Worm (Caenorhabditis elegans): ENCODE results near the gene cebp-1.
A peak's percentile ranks its signal among the peaks of the same experiment; 100 is the strongest.

The cebp-1 gene

DNA sequence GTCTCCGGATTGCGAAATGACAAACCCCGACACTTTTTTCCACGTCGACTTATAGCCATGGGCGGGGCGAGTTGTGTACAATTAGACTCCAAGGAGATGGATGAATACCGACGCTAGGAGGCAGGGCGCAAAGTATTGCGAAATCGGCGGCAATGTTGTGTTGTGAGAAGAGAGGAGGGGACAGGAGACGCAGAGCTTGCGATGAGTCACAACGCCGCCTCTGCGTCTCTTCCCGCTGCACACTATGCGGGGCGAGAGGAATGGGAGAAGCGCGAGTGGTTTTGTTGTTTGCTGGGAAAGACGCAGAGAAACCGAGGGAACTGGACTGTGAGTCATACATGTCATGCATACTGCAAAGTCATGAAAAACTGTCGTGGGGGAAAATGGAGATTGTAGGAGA is 717 bp upstream of the cebp-1 start (continued):
- no peak for TF ChIP-seq ceh-79 (tag; optimal IDR thresholded peaks at IDR 0.05)
- no peak for TF ChIP-seq efl-1 (GFP tag; optimal IDR thresholded peaks at IDR 0.05)
- TF ChIP-seq hrde-1 (tag; optimal IDR thresholded peaks at IDR 0.05; ENCODE audit: borderline replicate concordance), result no peak
- no peak for TF ChIP-seq fkh-3 (tag; optimal IDR thresholded peaks at IDR 0.05)
- TF ChIP-seq ceh-27 (GFP tag; optimal IDR thresholded peaks at IDR 0.05), result peak; percentile 87
- TF ChIP-seq lag-1 (GFP tag; IDR thresholded peaks at IDR 0.05), result no peak
- TF ChIP-seq B0035.1 (tag; optimal IDR thresholded peaks at IDR 0.05), result peak; percentile 3
- peak; percentile 26 for TF ChIP-seq F10E7.11 (tag; optimal IDR thresholded peaks at IDR 0.05)
- TF ChIP-seq hlh-26 (GFP tag; conservative IDR thresholded peaks at IDR 0.05), result no peak
- TF ChIP-seq let-526 (GFP tag; IDR thresholded peaks at IDR 0.05), result peak; percentile 81
- no peak for TF ChIP-seq dpl-1 (GFP tag; optimal IDR thresholded peaks at IDR 0.05)
- TF ChIP-seq F37B4.10 (GFP tag; IDR thresholded peaks at IDR 0.05), result 0 out of 2 replicates have a peak, but pooled peaks have one; percentile 48
- TF ChIP-seq C17E4.6 (GFP tag; IDR thresholded peaks at IDR 0.05), result no peak
- peak; percentile 50 for TF ChIP-seq lir-1 (GFP tag; conservative IDR thresholded peaks at IDR 0.05)
- TF ChIP-seq F22D6.2 (tag; optimal IDR thresholded peaks at IDR 0.05), result peak; percentile 42
- TF ChIP-seq Y95B8A.8 (GFP tag; IDR thresholded peaks at IDR 0.05), result peak; percentile 81; the same call in 1 of the 2 replicates
- peak; percentile 93 for TF ChIP-seq K12H6.12 (tag; optimal IDR thresholded peaks at IDR 0.05)
- peak; percentile 86 for TF ChIP-seq atf-7 (tag; optimal IDR thresholded peaks at IDR 0.05)
- peak; percentile 91 for TF ChIP-seq ets-4 (GFP tag; optimal IDR thresholded peaks at IDR 0.05)
- TF ChIP-seq sea-2 (GFP tag; IDR thresholded peaks at IDR 0.05), result no peak
- peak; percentile 25; the same call in 1 of the 2 replicates for TF ChIP-seq rcor-1 (GFP tag; IDR thresholded peaks at IDR 0.05)
- TF ChIP-seq B0336.3 (GFP tag; IDR thresholded peaks at IDR 0.05), result peak; percentile 94
- TF ChIP-seq C06A6.2 (GFP tag; conservative IDR thresholded peaks at IDR 0.05), result peak; percentile 81
- peak; percentile 30 for TF ChIP-seq nhr-27 (tag; optimal IDR thresholded peaks at IDR 0.05)
- peak; percentile 92 for TF ChIP-seq ztf-26 (tag; optimal IDR thresholded peaks at IDR 0.05)
- TF ChIP-seq die-1 (tag; optimal IDR thresholded peaks at IDR 0.05), result peak; percentile 61
- no peak for TF ChIP-seq unc-130 (GFP tag; optimal IDR thresholded peaks at IDR 0.05)
- TF ChIP-seq ceh-40 (GFP tag; IDR thresholded peaks at IDR 0.05), result no peak
- no peak for TF ChIP-seq attf-6 (GFP tag; IDR thresholded peaks at IDR 0.05)
- no peak for TF ChIP-seq T26A5.8 (tag; optimal IDR thresholded peaks at IDR 0.05)
- no peak for TF ChIP-seq T07F8.4 (tag; optimal IDR thresholded peaks at IDR 0.05)
- no peak for TF ChIP-seq mxl-1 (tag; optimal IDR thresholded peaks at IDR 0.05)
- TF ChIP-seq somi-1 (GFP tag; optimal IDR thresholded peaks at IDR 0.05), result peak; percentile 83
- no peak for TF ChIP-seq F55B11.4 (tag; optimal IDR thresholded peaks at IDR 0.05; ENCODE audit: borderline replicate concordance, insufficient read depth)
- peak; percentile 86 for TF ChIP-seq egl-44 (GFP tag; IDR thresholded peaks at IDR 0.05)
- peak; percentile 91 for TF ChIP-seq nfyb-1 (GFP tag; IDR thresholded peaks at IDR 0.05)
- no peak for TF ChIP-seq madf-8 (GFP tag; conservative IDR thresholded peaks at IDR 0.05)
- peak; percentile 89 for TF ChIP-seq lin-40 (tag; optimal IDR thresholded peaks at IDR 0.05)
- TF ChIP-seq cebp-2 (GFP tag; IDR thresholded peaks at IDR 0.05), result 0 out of 2 replicates have a peak, but pooled peaks have one; percentile 47
- TF ChIP-seq lin-26 (GFP tag; IDR thresholded peaks at IDR 0.05), result 0 out of 2 replicates have a peak, but pooled peaks have one; percentile 74
- no peak for TF ChIP-seq aptf-3 (GFP tag; IDR thresholded peaks at IDR 0.05)
- peak; percentile 83 for TF ChIP-seq nhr-90 (tag; optimal IDR thresholded peaks at IDR 0.05)
- TF ChIP-seq Y67H2A.10 (GFP tag; conservative IDR thresholded peaks at IDR 0.05), result no peak
- TF ChIP-seq let-607 (tag; optimal IDR thresholded peaks at IDR 0.05), result peak; percentile 62 to 80
- TF ChIP-seq madf-3 (GFP tag; IDR thresholded peaks at IDR 0.05), result 0 out of 2 replicates have a peak, but pooled peaks have one; percentile 40
- TF ChIP-seq ztf-25 (GFP tag; IDR thresholded peaks at IDR 0.05), result no peak
- peak; percentile 72; the same call in 1 of the 2 replicates for TF ChIP-seq ekl-4 (GFP tag; IDR thresholded peaks at IDR 0.05)
- no peak for TF ChIP-seq nhr-179 (tag; optimal IDR thresholded peaks at IDR 0.05)
- TF ChIP-seq Y56A3A.18 (GFP tag; IDR thresholded peaks at IDR 0.05), result peak; percentile 54
